Worm (Caenorhabditis elegans) whole organism, L1 larva: Measurements from ENCODE around the gene vti-1.

Experiments used
- C04F5.9 ChIP-seq: sonication (generic microtip); optimal IDR thresholded peaks from 2 replicates; lab custom pipeline; 2016; ENCODE audit warnings: missing genetic modification characterization, missing compliant biosample characterization
- C16A3.4 ChIP-seq: fragments of 150-350 bp; optimal IDR thresholded peaks from 2 replicates; lab custom pipeline; 2014; ENCODE audit warnings: missing biosample characterization, missing genetic modification characterization
- F16B12.6 ChIP-seq: fragments of 150-350 bp; optimal IDR thresholded peaks from 2 replicates; lab custom pipeline; 2014; ENCODE audit warnings: missing biosample characterization, missing genetic modification characterization
- Y116A8C.19 ChIP-seq: sonication (generic microtip); optimal IDR thresholded peaks from 2 replicates; lab custom pipeline; 2016; ENCODE audit warnings: missing compliant biosample characterization, missing genetic modification characterization, borderline replicate concordance
- alr-1 ChIP-seq: fragments of 200-800 bp; sonication (Bioruptor generic); optimal IDR thresholded peaks from 2 replicates; lab custom pipeline; 2018; ENCODE audit warnings: borderline replicate concordance, mild to moderate bottlenecking, missing genetic modification characterization, missing compliant biosample characterization
- aly-2 ChIP-seq: fragments of 150-350 bp; optimal IDR thresholded peaks from 2 replicates; lab custom pipeline; 2014; ENCODE audit warnings: missing biosample characterization, missing genetic modification characterization
- blmp-1 ChIP-seq: fragments of 150-350 bp; optimal IDR thresholded peaks from 2 replicates; lab custom pipeline; 2014; ENCODE audit warnings: missing biosample characterization, missing genetic modification characterization
- ceh-63 ChIP-seq: fragments of 200-800 bp; sonication (Bioruptor generic); optimal IDR thresholded peaks from 2 replicates; lab custom pipeline; 2018; ENCODE audit warnings: mild to moderate bottlenecking, missing genetic modification characterization, missing compliant biosample characterization
- ceh-88 ChIP-seq: fragments of 200-800 bp; sonication (Bioruptor generic); IDR thresholded peaks from 2 replicates; pipeline ENCODE4 v1.3.6; 2022; ENCODE audit warnings: missing genetic modification characterization, missing compliant biosample characterization
- dpl-1 ChIP-seq, 3 experiments: fragments of 150-350 bp in 2 of 3; sonication (generic microtip) in 1 of 3; optimal IDR thresholded peaks; 2 replicates each; lab custom pipeline; 2014 to 2017; ENCODE audit warnings: missing biosample characterization in 3 of 3, missing genetic modification characterization in 3 of 3, missing genetic modification reagents in 3 of 3
- dsc-1 ChIP-seq: sonication (generic microtip); optimal IDR thresholded peaks from 2 replicates; lab custom pipeline; 2016; ENCODE audit warnings: mild to moderate bottlenecking, missing genetic modification characterization, missing compliant biosample characterization
- efl-1 ChIP-seq, 4 experiments: fragments of 150-350 bp; optimal IDR thresholded peaks in 3 of 4; peaks in 1 of 4; 1 replicate in 1 of 4; 2 replicates in 3 of 4; lab custom pipeline; 2014; ENCODE audit warnings: missing biosample characterization in 2 of 4, missing genetic modification characterization in 2 of 4, missing genetic modification reagents in 2 of 4
- egl-27 ChIP-seq, 2 experiments: fragments of 150-350 bp in 1 of 2; sonication (generic microtip); optimal IDR thresholded peaks; 3 replicates each; lab custom pipeline; 2017 to 2018; ENCODE audit warnings: missing biosample characterization in 2 of 2, missing genetic modification characterization in 2 of 2, missing genetic modification reagents in 2 of 2
- elt-2 ChIP-seq: sonication (generic microtip); optimal IDR thresholded peaks from 2 replicates; lab custom pipeline; 2016; ENCODE audit warnings: missing genetic modification characterization, mild to moderate bottlenecking, inconsistent platforms, missing compliant biosample characterization, missing genetic modification reagents
- elt-3 ChIP-seq, 6 experiments: fragments of 150-350 bp in 1 of 6; sonication (generic microtip); optimal IDR thresholded peaks; 2 replicates each; lab custom pipeline; 2017 to 2018; ENCODE audit warnings: missing biosample characterization in 6 of 6, missing genetic modification characterization in 6 of 6, inconsistent platforms in 1 of 6
- fkh-10 ChIP-seq: sonication (generic microtip); optimal IDR thresholded peaks from 2 replicates; lab custom pipeline; 2017; ENCODE audit warnings: missing biosample characterization, missing genetic modification reagents, missing genetic modification characterization
- fkh-4 ChIP-seq: sonication (generic microtip); optimal IDR thresholded peaks from 2 replicates; lab custom pipeline; 2016; ENCODE audit warnings: missing compliant biosample characterization, missing genetic modification characterization, borderline replicate concordance
- fkh-8 ChIP-seq: sonication (generic microtip); optimal IDR thresholded peaks from 2 replicates; lab custom pipeline; 2016; ENCODE audit warnings: mild to moderate bottlenecking, missing genetic modification characterization, missing compliant biosample characterization
- fos-1 ChIP-seq: fragments of 150-350 bp; optimal IDR thresholded peaks from 2 replicates; lab custom pipeline; 2014; ENCODE audit warnings: missing biosample characterization, missing genetic modification characterization
- grh-1 ChIP-seq: fragments of 200-800 bp; sonication (Bioruptor generic); IDR thresholded peaks from 2 replicates; pipeline ENCODE4 v1.3.6; 2022; ENCODE audit warnings: missing genetic modification reagents, missing genetic modification characterization, missing compliant biosample characterization
- hlh-17 ChIP-seq: fragments of 200-800 bp; sonication (Bioruptor generic); optimal IDR thresholded peaks from 2 replicates; lab custom pipeline; 2018; ENCODE audit warnings: missing genetic modification characterization, mild to moderate bottlenecking, missing compliant biosample characterization, moderate library complexity, borderline replicate concordance
- hpl-2 ChIP-seq: fragments of 150-350 bp; optimal IDR thresholded peaks from 2 replicates; lab custom pipeline; 2014; ENCODE audit warnings: missing biosample characterization, missing genetic modification reagents, missing genetic modification characterization
- isw-1 ChIP-seq: fragments of 200-800 bp; sonication (Bioruptor generic); IDR thresholded peaks from 2 replicates; pipeline ENCODE4 v1.3.6; 2022; ENCODE audit warnings: missing genetic modification characterization, missing compliant biosample characterization
- jun-1 ChIP-seq: fragments of 150-350 bp; optimal IDR thresholded peaks from 2 replicates; lab custom pipeline; 2014; ENCODE audit warnings: missing biosample characterization, missing genetic modification reagents, missing genetic modification characterization
- lin-13 ChIP-seq: fragments of 150-350 bp; optimal IDR thresholded peaks from 2 replicates; lab custom pipeline; 2014; ENCODE audit warnings: missing biosample characterization, missing genetic modification reagents, missing genetic modification characterization
- lir-3 ChIP-seq: sonication (generic microtip); optimal IDR thresholded peaks from 2 replicates; lab custom pipeline; 2016; ENCODE audit warnings: mild to moderate bottlenecking, missing genetic modification characterization, moderate library complexity, missing compliant biosample characterization; ENCODE audit not compliant: poor library complexity
- lsy-2 ChIP-seq, 2 experiments: fragments of 150-350 bp; optimal IDR thresholded peaks; 2 replicates each; lab custom pipeline; 2014; ENCODE audit warnings: missing biosample characterization in 2 of 2, missing genetic modification characterization in 2 of 2
- mep-1 ChIP-seq: fragments of 150-350 bp; optimal IDR thresholded peaks from 2 replicates; lab custom pipeline; 2014; ENCODE audit warnings: missing biosample characterization, missing genetic modification characterization
- nhr-11 ChIP-seq: fragments of 150-350 bp; optimal IDR thresholded peaks from 2 replicates; lab custom pipeline; 2014; ENCODE audit warnings: missing biosample characterization, missing genetic modification characterization
- nhr-19 ChIP-seq: fragments of 200-800 bp; sonication (Bioruptor generic); conservative IDR thresholded peaks from 2 replicates; pipeline ENCODE4 v1.3.6; 2022; ENCODE audit warnings: missing genetic modification characterization, missing compliant biosample characterization
- nhr-20 ChIP-seq: sonication (generic microtip); optimal IDR thresholded peaks from 2 replicates; lab custom pipeline; 2016; ENCODE audit warnings: mild to moderate bottlenecking, missing genetic modification characterization, missing compliant biosample characterization
- nhr-76 ChIP-seq: sonication (generic microtip); optimal IDR thresholded peaks from 2 replicates; lab custom pipeline; 2017; ENCODE audit warnings: missing biosample characterization, missing genetic modification characterization
- nhr-77 ChIP-seq: fragments of 150-350 bp; optimal IDR thresholded peaks from 2 replicates; lab custom pipeline; 2014; ENCODE audit warnings: missing biosample characterization, missing genetic modification characterization
- nhr-84 ChIP-seq: sonication (generic microtip); optimal IDR thresholded peaks from 2 replicates; lab custom pipeline; 2017; ENCODE audit warnings: missing biosample characterization, missing genetic modification characterization
- nhr-85 ChIP-seq: sonication (generic microtip); peaks from one replicate; lab custom pipeline; 2016; ENCODE audit warnings: missing genetic modification characterization, inconsistent platforms, missing compliant biosample characterization
- nhr-90 ChIP-seq: sonication (generic microtip); optimal IDR thresholded peaks from 2 replicates; lab custom pipeline; 2016; ENCODE audit warnings: mild to moderate bottlenecking, missing genetic modification characterization, missing compliant biosample characterization; ENCODE audit not compliant: poor library complexity
- pag-3 ChIP-seq: sonication (generic microtip); optimal IDR thresholded peaks from 2 replicates; lab custom pipeline; 2017; ENCODE audit warnings: missing genetic modification characterization, mild to moderate bottlenecking, missing compliant biosample characterization, antibody characterized with exemption, borderline replicate concordance; ENCODE audit not compliant: insufficient read depth
- rnt-1 ChIP-seq: sonication (generic microtip); optimal IDR thresholded peaks from 2 replicates; lab custom pipeline; 2016; ENCODE audit warnings: mild to moderate bottlenecking, missing genetic modification characterization, moderate library complexity, missing compliant biosample characterization
- skn-1 ChIP-seq: fragments of 150-350 bp; optimal IDR thresholded peaks from 2 replicates; lab custom pipeline; 2014; ENCODE audit warnings: missing biosample characterization, missing genetic modification characterization
- sptf-1 ChIP-seq: fragments of 150-350 bp; optimal IDR thresholded peaks from 2 replicates; lab custom pipeline; 2014; ENCODE audit warnings: missing biosample characterization, missing genetic modification characterization
- sup-37 ChIP-seq: fragments of 200-800 bp; sonication (Bioruptor generic); optimal IDR thresholded peaks from 2 replicates; lab custom pipeline; 2018; ENCODE audit warnings: mild to moderate bottlenecking, missing genetic modification characterization, missing compliant biosample characterization
- tbx-2 ChIP-seq: sonication (generic microtip); optimal IDR thresholded peaks from 2 replicates; lab custom pipeline; 2016; ENCODE audit warnings: missing genetic modification characterization, missing compliant biosample characterization
- tlp-1 ChIP-seq: fragments of 150-350 bp; optimal IDR thresholded peaks from 2 replicates; lab custom pipeline; 2014; ENCODE audit warnings: missing biosample characterization, missing genetic modification characterization
- unc-130 ChIP-seq: fragments of 150-350 bp; optimal IDR thresholded peaks from 2 replicates; lab custom pipeline; 2017; ENCODE audit warnings: missing biosample characterization, missing genetic modification characterization, inconsistent platforms
- unc-30 ChIP-seq: sonication (generic microtip); optimal IDR thresholded peaks from 2 replicates; lab custom pipeline; 2017; ENCODE audit warnings: missing biosample characterization, missing genetic modification characterization
- unc-62 ChIP-seq: fragments of 150-350 bp; optimal IDR thresholded peaks from 2 replicates; lab custom pipeline; 2014; ENCODE audit warnings: missing biosample characterization, missing genetic modification reagents, missing genetic modification characterization
- unc-86 ChIP-seq: sonication (generic microtip); optimal IDR thresholded peaks from 2 replicates; lab custom pipeline; 2016; ENCODE audit warnings: missing genetic modification characterization, missing compliant biosample characterization
- unc-98 ChIP-seq: fragments of 200-800 bp; sonication (Bioruptor generic); IDR thresholded peaks from 2 replicates; pipeline ENCODE4 v1.3.6; 2022; ENCODE audit warnings: missing genetic modification characterization, missing compliant biosample characterization
- vab-15 ChIP-seq: sonication (generic microtip); optimal IDR thresholded peaks from 2 replicates; lab custom pipeline; 2017; ENCODE audit warnings: missing genotype, mild to moderate bottlenecking, missing genetic modification characterization, missing compliant biosample characterization
- xbp-1 ChIP-seq: sonication (generic microtip); optimal IDR thresholded peaks from 2 replicates; lab custom pipeline; 2016; ENCODE audit warnings: missing genetic modification characterization, missing compliant biosample characterization
- zag-1 ChIP-seq: fragments of 150-350 bp; optimal IDR thresholded peaks from 2 replicates; lab custom pipeline; 2014; ENCODE audit warnings: missing biosample characterization, missing genetic modification characterization

The vti-1 gene

DNA sequence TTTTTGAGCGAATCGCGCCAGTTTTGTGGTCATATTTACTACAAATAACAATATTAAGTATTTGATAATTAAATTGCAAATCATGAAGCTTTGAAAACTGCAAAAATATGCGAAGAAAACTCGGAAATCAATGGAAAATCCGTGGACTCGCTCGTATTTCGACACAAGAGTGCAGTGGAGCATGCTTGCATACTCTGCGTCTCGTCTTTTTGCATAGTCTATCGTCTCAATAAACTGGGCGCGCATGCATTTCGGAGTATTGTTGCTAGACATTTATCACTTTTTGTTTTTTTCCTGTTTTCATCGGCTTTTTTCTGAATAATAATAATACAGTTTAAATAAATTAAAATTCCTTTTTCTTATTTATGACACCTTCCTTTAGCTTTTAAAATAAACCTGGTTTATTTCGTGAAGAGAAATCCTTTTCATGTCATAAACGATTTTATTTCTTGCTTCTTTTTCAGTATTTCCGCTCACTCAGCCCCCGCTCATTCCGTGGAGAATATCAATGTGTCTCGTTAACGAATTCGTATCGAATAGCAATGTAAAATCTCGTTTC, 1.3 kb upstream of the vti-1 start, which contains the start of the genes mrps-7 and Y57G11C.3:
mrps-7 (minus strand) TSS at position 38 of the 559 bp plus-strand sequence.
Y57G11C.3 (plus strand) TSS at position 509 of the 559 bp plus-strand sequence.
- TF ChIP-seq zag-1 (tag; lab: Kevin White, UChicago) = peak; percentile 57
- TF ChIP-seq grh-1 (GFP tag; lab: Robert Waterston, UW) = peak; percentile 88
- peak; percentile 97 for TF ChIP-seq C16A3.4 (tag; lab: Kevin White, UChicago)
- TF ChIP-seq nhr-84 = no peak
- no peak for TF ChIP-seq pag-3 (tag; lab: Kevin White, UChicago)
- TF ChIP-seq dpl-1 (GFP tag; optimal IDR thresholded peaks at IDR 0.05; lab: Kevin White, UChicago) = peak; percentile 81 to 86 (median 86)
- TF ChIP-seq sptf-1 = no peak
- peak; percentile 96 for TF ChIP-seq isw-1 (GFP tag; lab: Robert Waterston, UW)
- no peak for TF ChIP-seq alr-1 (tag; lab: Kevin White, UChicago)
- peak; percentile 92 for TF ChIP-seq fos-1 (tag; lab: Kevin White, UChicago)
- peak; percentile 93 for TF ChIP-seq dsc-1 (tag; lab: Kevin White, UChicago)
- peak; percentile 83 for TF ChIP-seq ceh-88 (GFP tag; lab: Robert Waterston, UW)
- peak; percentile 88 for TF ChIP-seq fkh-10
- peak; percentile 90 for TF ChIP-seq mep-1 (tag; lab: Kevin White, UChicago)
- peak; percentile 95 for TF ChIP-seq lin-13 (GFP tag; lab: Kevin White, UChicago)
- TF ChIP-seq lir-3 (tag; lab: Kevin White, UChicago) = peak; percentile 71
- TF ChIP-seq nhr-85 (tag; lab: Kevin White, UChicago) = peak; percentile 96
- TF ChIP-seq efl-1 (optimal IDR thresholded peaks at IDR 0.05; lab: Kevin White, UChicago) = peak; percentile 91 to 95
- TF ChIP-seq efl-1 (GFP tag; optimal IDR thresholded peaks at IDR 0.05 in 1 of 2; lab: Kevin White, UChicago) = peak; percentile 84 to 99
- peak; percentile 95 to 96 for TF ChIP-seq lsy-2 (tag; optimal IDR thresholded peaks at IDR 0.05; lab: Kevin White, UChicago)
- TF ChIP-seq unc-30 (tag; lab: Kevin White, UChicago) = no peak
- peak; percentile 93 for TF ChIP-seq unc-86 (tag; lab: Kevin White, UChicago)
- TF ChIP-seq egl-27 (tag; optimal IDR thresholded peaks at IDR 0.05; lab: Kevin White, UChicago) = peak; percentile 48 to 67
- peak; percentile 95 for TF ChIP-seq rnt-1 (tag; lab: Kevin White, UChicago)
- TF ChIP-seq fkh-4 (tag; lab: Kevin White, UChicago) = peak; percentile 57
- no peak for TF ChIP-seq ceh-63 (GFP tag; lab: Kevin White, UChicago)
- TF ChIP-seq blmp-1 (tag; lab: Kevin White, UChicago) = peak; percentile 71
- peak; percentile 65 for TF ChIP-seq elt-2 (tag; lab: Kevin White, UChicago)
- TF ChIP-seq hpl-2 (GFP tag; lab: Kevin White, UChicago) = peak; percentile 94
- no peak for TF ChIP-seq unc-62 (GFP tag; lab: Kevin White, UChicago)
- peak; percentile 76 for TF ChIP-seq C04F5.9 (tag; lab: Kevin White, UChicago)
- peak; percentile 60 for TF ChIP-seq F16B12.6 (tag; lab: Kevin White, UChicago)
- TF ChIP-seq skn-1 (tag; lab: Kevin White, UChicago) = peak; percentile 93
- no peak for TF ChIP-seq Y116A8C.19 (tag; lab: Kevin White, UChicago)
- peak in 3 of 6 experiments; percentile 42 to 93 (median 91) for TF ChIP-seq elt-3 (tag; optimal IDR thresholded peaks at IDR 0.05; lab: Kevin White, UChicago)
- TF ChIP-seq tbx-2 (tag; lab: Kevin White, UChicago) = peak; percentile 95
- peak; percentile 95 for TF ChIP-seq fkh-8 (tag; lab: Kevin White, UChicago)
- peak; percentile 94 for TF ChIP-seq nhr-19 (GFP tag; lab: Robert Waterston, UW)
- TF ChIP-seq hlh-17 = no peak
- TF ChIP-seq vab-15 (tag; lab: Kevin White, UChicago) = peak; percentile 81
- TF ChIP-seq jun-1 (tag; lab: Kevin White, UChicago) = peak; percentile 87
- TF ChIP-seq nhr-20 (tag; lab: Kevin White, UChicago) = peak; percentile 96
- TF ChIP-seq nhr-90 = peak; percentile 96
- no peak for TF ChIP-seq tlp-1 (tag; lab: Kevin White, UChicago)
- peak; percentile 77 for TF ChIP-seq nhr-11 (tag; lab: Kevin White, UChicago)
- peak; percentile 94 for TF ChIP-seq aly-2 (tag; lab: Kevin White, UChicago)
- peak; percentile 94 for TF ChIP-seq xbp-1
- no peak for TF ChIP-seq unc-98
- no peak for TF ChIP-seq nhr-76 (tag; lab: Kevin White, UChicago)
- peak; percentile 93 for TF ChIP-seq unc-130
- TF ChIP-seq sup-37 (GFP tag; lab: Kevin White, UChicago) = peak; percentile 78
- TF ChIP-seq nhr-77 (tag; lab: Kevin White, UChicago) = peak; percentile 93
